Worm (Caenorhabditis elegans) whole organism, young adult: ENCODE results near the gene T04A11.1.

Experiments
- T07F8.4 ChIP-seq: sonication (generic microtip); optimal IDR thresholded peaks from 2 replicates; lab custom pipeline; 2016; ENCODE audit warnings: mild to moderate bottlenecking, missing genetic modification characterization, moderate library complexity, missing compliant biosample characterization
- ccch-3 ChIP-seq: fragments of 200-800 bp; sonication (Bioruptor generic); optimal IDR thresholded peaks from 2 replicates; lab custom pipeline; 2018; ENCODE audit warnings: mild to moderate bottlenecking, missing genetic modification characterization, missing compliant biosample characterization
- hmg-20 ChIP-seq: fragments of 200-800 bp; sonication (Bioruptor generic); IDR thresholded peaks from 2 replicates; pipeline ENCODE4 v1.3.6; 2022; ENCODE audit warnings: missing genetic modification reagents, missing genetic modification characterization, missing compliant biosample characterization
- hrde-1 ChIP-seq: sonication (generic microtip); optimal IDR thresholded peaks from 2 replicates; lab custom pipeline; 2016; ENCODE audit warnings: missing genetic modification characterization, mild to moderate bottlenecking, missing compliant biosample characterization, moderate library complexity, missing genotype, missing genetic modification reagents, borderline replicate concordance
- unc-130 ChIP-seq: sonication (generic microtip); optimal IDR thresholded peaks from 2 replicates; lab custom pipeline; 2016; ENCODE audit warnings: missing genetic modification reagents, missing genetic modification characterization, missing compliant biosample characterization

DNA sequence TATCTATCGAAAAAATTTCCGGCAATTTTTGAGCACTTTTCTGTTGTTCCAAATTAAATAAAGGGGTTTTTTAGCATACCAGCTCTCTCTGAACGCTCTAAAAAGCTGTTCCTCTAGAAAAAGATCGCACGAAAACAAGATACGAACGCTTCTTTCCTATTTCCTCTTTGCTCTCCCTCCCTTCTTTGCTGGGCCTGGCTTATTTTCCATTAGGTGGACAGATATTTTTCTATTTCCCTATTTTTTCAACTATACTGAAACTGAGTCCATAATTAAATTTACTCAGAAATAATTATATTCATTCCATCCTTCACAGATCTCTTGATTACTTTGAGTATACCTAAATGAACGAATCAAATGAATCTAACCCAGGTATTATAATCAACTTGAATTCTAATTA is 25.1 kb upstream of the T04A11.1 start, which contains the start of gene sru-18:
- TF ChIP-seq ccch-3 (GFP tag; lab: Kevin White, UChicago) (no peak), hrde-1 (tag; lab: Kevin White, UChicago) (no peak), unc-130 (GFP tag; lab: Kevin White, UChicago) (no peak), hmg-20 (GFP tag; lab: Robert Waterston, UW) (no peak), T07F8.4 (tag; lab: Kevin White, UChicago) (no peak)
